Worm (Caenorhabditis elegans): ENCODE data around the gene ncx-7.

DNA sequence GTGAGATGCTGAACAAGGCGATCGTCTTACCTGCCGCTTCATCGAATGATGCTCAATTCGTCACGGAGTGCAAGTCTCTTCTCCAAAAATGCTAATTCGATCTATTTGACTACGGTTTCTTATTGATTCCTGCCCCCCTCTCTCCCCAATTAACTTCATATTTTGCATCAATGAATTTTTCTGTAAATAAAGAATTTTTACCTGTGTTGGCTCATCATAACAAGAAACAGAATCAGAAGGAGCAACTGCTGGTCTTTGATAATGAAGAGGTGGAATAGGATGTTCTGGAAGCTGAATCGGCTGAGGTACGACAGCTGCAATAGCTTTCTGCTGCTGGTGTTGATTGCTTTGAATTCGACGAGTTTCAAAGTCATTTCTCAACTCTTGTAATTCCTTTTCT, 40.1 kb upstream of the ncx-7 start:
- TF ChIP-seq elt-1 (tag; optimal IDR thresholded peaks at IDR 0.05; ENCODE audit: borderline replicate concordance, insufficient read depth) (no peak), nhr-12 (tag; optimal IDR thresholded peaks at IDR 0.05) (no peak), ces-1 (GFP tag; optimal IDR thresholded peaks at IDR 0.05) (no peak), nhr-28 (tag; optimal IDR thresholded peaks at IDR 0.05) (no peak), pha-4 (tag; optimal IDR thresholded peaks at IDR 0.05) (no peak), drap-1 (GFP tag; optimal IDR thresholded peaks at IDR 0.05) (no peak), blmp-1 (tag; optimal IDR thresholded peaks at IDR 0.05) (no peak)

Measured in whole organism, mixed stage, embryonic.